Worm (Caenorhabditis elegans): ENCODE data around the gene C38C3.3.

ce11 chrV:1541786-1542185, 46.4 kb downstream of the C38C3.3 start, which contains the start of gene oac-31:
- TF ChIP-seq C34F6.9 (tag; optimal IDR thresholded peaks at IDR 0.05), result no peak
- no peak for TF ChIP-seq nhr-11 (tag; optimal IDR thresholded peaks at IDR 0.05)
- no peak for TF ChIP-seq unc-62 (GFP tag; optimal IDR thresholded peaks at IDR 0.05)
- no peak for TF ChIP-seq lsy-2 (tag; optimal IDR thresholded peaks at IDR 0.05)
- no peak for TF ChIP-seq skn-1 (tag; optimal IDR thresholded peaks at IDR 0.05)
- no peak for TF ChIP-seq sem-4 (tag; optimal IDR thresholded peaks at IDR 0.05)
- TF ChIP-seq dmd-4 (tag; optimal IDR thresholded peaks at IDR 0.05), result no peak
- no peak for TF ChIP-seq nhr-6 (tag; optimal IDR thresholded peaks at IDR 0.05)
- TF ChIP-seq snpc-4 (tag; optimal IDR thresholded peaks at IDR 0.05), result no peak
- TF ChIP-seq nhr-23 (tag; optimal IDR thresholded peaks at IDR 0.05), result no peak
- TF ChIP-seq ama-1 (optimal IDR thresholded peaks at IDR 0.05), result no peak
- no peak for TF ChIP-seq zag-1 (tag; optimal IDR thresholded peaks at IDR 0.05)
- no peak for TF ChIP-seq mdl-1 (tag; optimal IDR thresholded peaks at IDR 0.05)
- no peak for TF ChIP-seq ztf-11 (tag; optimal IDR thresholded peaks at IDR 0.05)
